Worm (Caenorhabditis elegans): ENCODE results near the gene npr-9.

Gene npr-9

DNA sequence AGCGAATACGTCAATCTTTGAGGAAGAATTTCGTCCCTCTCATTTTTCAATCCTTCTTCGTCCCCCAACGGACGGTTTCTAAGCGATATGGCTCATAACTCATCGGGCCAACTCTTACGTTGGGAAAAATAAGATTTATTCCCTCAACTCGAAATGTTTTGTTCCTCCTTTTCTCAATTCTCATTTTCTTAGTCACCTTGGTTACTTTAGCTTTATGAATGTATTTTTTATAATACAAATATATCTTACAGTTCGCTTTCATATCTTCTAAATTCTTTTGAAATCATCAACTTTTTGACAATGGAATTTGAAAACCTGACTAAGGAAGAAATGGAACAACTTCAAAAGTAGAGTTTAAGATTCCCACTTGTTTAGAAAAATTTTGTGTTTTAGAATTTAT is at the start of gene npr-9:
Gene npr-9, plus strand, starts transcription at position 301 of the 400 bp plus-strand sequence.
- TF ChIP-seq ztf-1 (GFP tag; conservative IDR thresholded peaks at IDR 0.05) (no peak), nhr-21 (tag; optimal IDR thresholded peaks at IDR 0.05) (no peak), nhr-25 (tag; optimal IDR thresholded peaks at IDR 0.05) (no peak), fos-1 (tag; optimal IDR thresholded peaks at IDR 0.05) (no peak), ama-1 (optimal IDR thresholded peaks at IDR 0.05) (no peak), sem-4 (tag; optimal IDR thresholded peaks at IDR 0.05) (no peak), nhr-129 (tag; optimal IDR thresholded peaks at IDR 0.05) (no peak), C34F6.9 (tag; optimal IDR thresholded peaks at IDR 0.05) (no peak), mdl-1 (tag; optimal IDR thresholded peaks at IDR 0.05) (no peak), peb-1 (tag; optimal IDR thresholded peaks at IDR 0.05) (no peak), R02D3.7 (tag; optimal IDR thresholded peaks at IDR 0.05) (no peak), gmeb-1 (tag; optimal IDR thresholded peaks at IDR 0.05) (no peak), egl-27 (tag; optimal IDR thresholded peaks at IDR 0.05) (no peak), dmd-4 (tag; optimal IDR thresholded peaks at IDR 0.05) (no peak), mbf-1 (tag; optimal IDR thresholded peaks at IDR 0.05) (no peak), aly-2 (tag; optimal IDR thresholded peaks at IDR 0.05) (no peak), F13H6.1 (tag; optimal IDR thresholded peaks at IDR 0.05) (no peak), unc-55 (GFP tag; optimal IDR thresholded peaks at IDR 0.05) (no peak), nhr-10 (tag; optimal IDR thresholded peaks at IDR 0.05) (no peak), nhr-23 (tag; optimal IDR thresholded peaks at IDR 0.05) (no peak)

ce11 chrX:11281148-11281547 is 48.4 kb upstream of the npr-9 start, which contains the start of gene F38B2.6:
Gene F38B2.6 (minus strand): TSS chrX:11281248.
- no peak for TF ChIP-seq elt-1 (tag; optimal IDR thresholded peaks at IDR 0.05)
- no peak for TF ChIP-seq nhr-25 (tag; optimal IDR thresholded peaks at IDR 0.05)
- no peak for TF ChIP-seq nhr-77 (tag; optimal IDR thresholded peaks at IDR 0.05)
- no peak for TF ChIP-seq blmp-1 (tag; optimal IDR thresholded peaks at IDR 0.05; ENCODE audit: insufficient read depth)
- no peak for TF ChIP-seq skn-1 (tag; optimal IDR thresholded peaks at IDR 0.05)
- no peak for TF ChIP-seq egl-27 (tag; optimal IDR thresholded peaks at IDR 0.05)
- no peak for TF ChIP-seq sma-9 (GFP tag; optimal IDR thresholded peaks at IDR 0.05)
- no peak for TF ChIP-seq sma-9 (tag; optimal IDR thresholded peaks at IDR 0.05)
- TF ChIP-seq alr-1 (tag; optimal IDR thresholded peaks at IDR 0.05), result no peak
- no peak for TF ChIP-seq ztf-11 (tag; optimal IDR thresholded peaks at IDR 0.05)
- no peak for TF ChIP-seq fos-1 (tag; optimal IDR thresholded peaks at IDR 0.05)
- no peak for TF ChIP-seq lin-39 (tag; optimal IDR thresholded peaks at IDR 0.05)
- no peak for TF ChIP-seq unc-55 (GFP tag; optimal IDR thresholded peaks at IDR 0.05)
- TF ChIP-seq sma-3 (GFP tag; optimal IDR thresholded peaks at IDR 0.05), result no peak
- TF ChIP-seq mab-5 (tag; optimal IDR thresholded peaks at IDR 0.05), result no peak
- no peak for TF ChIP-seq unc-62 (GFP tag; optimal IDR thresholded peaks at IDR 0.05)
- TF ChIP-seq nhr-129 (tag; optimal IDR thresholded peaks at IDR 0.05), result no peak
- TF ChIP-seq F13H6.1 (tag; optimal IDR thresholded peaks at IDR 0.05), result no peak
- TF ChIP-seq unc-39 (tag; optimal IDR thresholded peaks at IDR 0.05), result no peak
- no peak for TF ChIP-seq mdl-1 (tag; optimal IDR thresholded peaks at IDR 0.05)
- no peak for TF ChIP-seq lin-11 (tag; optimal IDR thresholded peaks at IDR 0.05)

ce11 chrX:11286246-11286645 is 43.3 kb upstream of the npr-9 start, which contains the start of gene F38B2.3:
Gene F38B2.3 (minus strand): TSS chrX:11286346.
- TF ChIP-seq crh-2 (tag; optimal IDR thresholded peaks at IDR 0.05) (no peak), skn-1 (tag; optimal IDR thresholded peaks at IDR 0.05) (no peak), sem-4 (tag; optimal IDR thresholded peaks at IDR 0.05) (no peak), nhr-237 (tag; optimal IDR thresholded peaks at IDR 0.05) (no peak), peb-1 (tag; optimal IDR thresholded peaks at IDR 0.05) (no peak), nhr-25 (tag; optimal IDR thresholded peaks at IDR 0.05) (no peak), dmd-4 (tag; optimal IDR thresholded peaks at IDR 0.05) (no peak), nhr-6 (tag; optimal IDR thresholded peaks at IDR 0.05) (no peak), snpc-4 (tag; optimal IDR thresholded peaks at IDR 0.05) (no peak), R02D3.7 (tag; optimal IDR thresholded peaks at IDR 0.05) (no peak), lin-11 (tag; optimal IDR thresholded peaks at IDR 0.05) (no peak), C34F6.9 (tag; optimal IDR thresholded peaks at IDR 0.05) (no peak), Y55F3AM.14 (GFP tag; optimal IDR thresholded peaks at IDR 0.05) (no peak), lin-13 (GFP tag; optimal IDR thresholded peaks at IDR 0.05) (no peak), lsy-2 (tag; optimal IDR thresholded peaks at IDR 0.05) (no peak)

Data from whole organism, L2 larva.